Fruit fly (Drosophila melanogaster) whole organism, embryonic: Measurements from ENCODE around the gene CG4301.

Experiments used
- Asciz ChIP-seq: fragments of 200-800 bp; sonication (Bioruptor generic); optimal IDR thresholded peaks from 2 replicates; lab custom pipeline; 2017; ENCODE audit warnings: missing biosample characterization, mild to moderate bottlenecking, missing genetic modification characterization, missing genetic modification reagents
- Awh ChIP-seq: fragments of 200-800 bp; sonication (Bioruptor generic); IDR thresholded peaks from 2 replicates; pipeline ENCODE4, ENCODE4 v1.3.6; 2022; ENCODE audit warnings: missing biosample characterization, missing genetic modification characterization
- Blimp-1 ChIP-seq: fragments of 200-800 bp; sonication (Bioruptor generic); optimal IDR thresholded peaks from 3 replicates; lab custom pipeline; 2018; ENCODE audit warnings: missing biosample characterization, missing genetic modification characterization, mild to moderate bottlenecking, moderate library complexity, missing genetic modification reagents
- Bteb2 ChIP-seq: fragments of 200-800 bp; sonication (Bioruptor generic); optimal IDR thresholded peaks from 2 replicates; lab custom pipeline; 2016; ENCODE audit warnings: missing biosample characterization, missing genetic modification characterization
- CG10366 ChIP-seq: fragments of 200-800 bp; sonication (Bioruptor generic); IDR thresholded peaks from 2 replicates; pipeline ENCODE4 v1.3.6; 2022; ENCODE audit warnings: missing biosample characterization, missing genetic modification characterization
- CG10431 ChIP-seq: fragments of 200-800 bp; sonication (Bioruptor generic); optimal IDR thresholded peaks from 3 replicates; lab custom pipeline; 2018; ENCODE audit warnings: missing biosample characterization, mild to moderate bottlenecking, missing genetic modification characterization
- CG11560 ChIP-seq: fragments of 200-800 bp; sonication (Bioruptor generic); IDR thresholded peaks from 3 replicates; pipeline ENCODE4 v1.3.6; 2022; ENCODE audit warnings: missing biosample characterization, missing genetic modification characterization
- CG12236 ChIP-seq: fragments of 200-800 bp; sonication (Bioruptor generic); optimal IDR thresholded peaks from 2 replicates; lab custom pipeline; 2016; ENCODE audit warnings: missing biosample characterization, missing genetic modification characterization
- CG14014 ChIP-seq: fragments of 200-800 bp; sonication (Bioruptor generic); IDR thresholded peaks from 2 replicates; pipeline ENCODE4 v1.3.6; 2022; ENCODE audit warnings: missing biosample characterization, missing genetic modification characterization
- CG14441 ChIP-seq: fragments of 200-800 bp; sonication (Bioruptor generic); IDR thresholded peaks from 2 replicates; pipeline ENCODE4 v1.3.6; 2022; ENCODE audit warnings: missing biosample characterization, missing genetic modification characterization
- CG14860 ChIP-seq: fragments of 200-800 bp; sonication (Bioruptor generic); IDR thresholded peaks from 3 replicates; pipeline ENCODE4 v1.3.6; 2022; ENCODE audit warnings: missing biosample characterization, missing genetic modification characterization; ENCODE audit not compliant: partially characterized antibody
- CG15514 ChIP-seq: fragments of 200-800 bp; sonication (Bioruptor generic); optimal IDR thresholded peaks from 3 replicates; lab custom pipeline; 2017; ENCODE audit warnings: missing biosample characterization, missing genetic modification characterization, mild to moderate bottlenecking, moderate library complexity, missing genetic modification reagents
- CG1647 ChIP-seq: fragments of 200-800 bp; sonication (Bioruptor generic); optimal IDR thresholded peaks from 3 replicates; lab custom pipeline; 2016; ENCODE audit warnings: missing biosample characterization, missing genetic modification characterization
- CG17361 ChIP-seq: fragments of 200-800 bp; sonication (Bioruptor generic); IDR thresholded peaks from 3 replicates; pipeline ENCODE4 v1.3.6; 2022; ENCODE audit warnings: missing biosample characterization, missing genetic modification characterization
- CG18262 ChIP-seq: fragments of 200-800 bp; optimal IDR thresholded peaks from 3 replicates; lab custom pipeline; 2019; ENCODE audit warnings: missing biosample characterization, mild to moderate bottlenecking, missing genetic modification characterization, moderate library complexity
- CG2120 ChIP-seq: fragments of 200-800 bp; sonication (Bioruptor generic); optimal IDR thresholded peaks from 3 replicates; lab custom pipeline; 2016; ENCODE audit warnings: missing biosample characterization, missing genetic modification characterization
- CG2889 ChIP-seq: fragments of 200-800 bp; sonication (Bioruptor generic); IDR thresholded peaks from 3 replicates; pipeline ENCODE4 v1.3.6; 2022; ENCODE audit warnings: missing biosample characterization, missing genetic modification characterization
- CG3065 ChIP-seq: fragments of 200-800 bp; sonication (Bioruptor generic); optimal IDR thresholded peaks from 2 replicates; lab custom pipeline; 2016; ENCODE audit warnings: missing biosample characterization, missing genetic modification characterization
- CG34422 ChIP-seq: fragments of 200-800 bp; sonication (Bioruptor generic); IDR thresholded peaks from 3 replicates; pipeline ENCODE4 v1.3.6; 2022; ENCODE audit warnings: missing biosample characterization, missing genetic modification characterization
- CG3838 ChIP-seq: fragments of 200-800 bp; sonication (Bioruptor generic); optimal IDR thresholded peaks from 3 replicates; lab custom pipeline; 2016; ENCODE audit warnings: missing biosample characterization, missing genetic modification characterization
- CG4360 ChIP-seq: fragments of 200-800 bp; sonication (Bioruptor generic); IDR thresholded peaks from 2 replicates; pipeline ENCODE4 v1.3.6; 2022; ENCODE audit warnings: missing biosample characterization, missing genetic modification characterization
- CG6654 ChIP-seq: fragments of 200-800 bp; sonication (Bioruptor generic); optimal IDR thresholded peaks from 2 replicates; lab custom pipeline; 2017; ENCODE audit warnings: missing biosample characterization, mild to moderate bottlenecking, missing genetic modification characterization
- CG7271 ChIP-seq: fragments of 200-800 bp; sonication (Bioruptor generic); optimal IDR thresholded peaks from 2 replicates; lab custom pipeline; 2018; ENCODE audit warnings: missing biosample characterization, mild to moderate bottlenecking, missing genetic modification characterization, moderate library complexity
- CG9215 ChIP-seq: fragments of 200-800 bp; sonication (Bioruptor generic); IDR thresholded peaks from 2 replicates; pipeline ENCODE4 v1.3.6; 2022; ENCODE audit warnings: missing biosample characterization, missing genetic modification characterization
- Dbx ChIP-seq: fragments of 200-800 bp; sonication (Bioruptor generic); IDR thresholded peaks from 3 replicates; pipeline ENCODE4 v1.3.6; 2022; ENCODE audit warnings: missing biosample characterization, missing genetic modification characterization
- Doc3 ChIP-seq: fragments of 200-800 bp; sonication (Bioruptor generic); IDR thresholded peaks from 3 replicates; pipeline ENCODE4 v1.3.6; 2022; ENCODE audit warnings: missing biosample characterization, missing genetic modification characterization; ENCODE audit not compliant: partially characterized antibody
- E2f1 ChIP-seq: fragments of 200-800 bp; sonication (Bioruptor generic); IDR thresholded peaks from 2 replicates; pipeline ENCODE4 v1.3.6; 2022; ENCODE audit warnings: missing biosample characterization, missing genetic modification characterization
- MTF-1 ChIP-seq: fragments of 200-800 bp; sonication (Bioruptor generic); optimal IDR thresholded peaks from 2 replicates; lab custom pipeline; 2018; ENCODE audit warnings: missing biosample characterization, mild to moderate bottlenecking, missing genetic modification characterization, borderline replicate concordance
- Med ChIP-seq: fragments of 200-800 bp; sonication (Bioruptor generic); peaks from one replicate; lab custom pipeline; 2016; ENCODE audit warnings: missing biosample characterization, missing genetic modification characterization, mild to moderate bottlenecking, inconsistent platforms, moderate library complexity
- Nf-YA ChIP-seq: fragments of 200-800 bp; sonication (Bioruptor generic); IDR thresholded peaks from 2 replicates; pipeline ENCODE4 v1.3.6; 2022; ENCODE audit warnings: missing biosample characterization, missing genetic modification characterization
- Nf-YC ChIP-seq: fragments of 200-800 bp; optimal IDR thresholded peaks from 3 replicates; lab custom pipeline; 2019; ENCODE audit warnings: missing biosample characterization, mild to moderate bottlenecking, missing genetic modification characterization, moderate library complexity
- Rfx ChIP-seq: fragments of 200-800 bp; sonication (Bioruptor generic); IDR thresholded peaks from 2 replicates; pipeline ENCODE4 v1.3.6; 2022; ENCODE audit warnings: missing biosample characterization, missing genetic modification characterization
- Rx ChIP-seq: fragments of 200-800 bp; sonication (Bioruptor generic); IDR thresholded peaks from 2 replicates; pipeline ENCODE4 v1.3.6; 2022; ENCODE audit warnings: missing biosample characterization, missing genetic modification characterization
- Taf1 ChIP-seq: fragments of 200-800 bp; sonication (Bioruptor generic); IDR thresholded peaks from 2 replicates; pipeline ENCODE4 v1.3.6; 2022; ENCODE audit warnings: missing biosample characterization, missing genetic modification characterization
- Tbp ChIP-seq: fragments of >200 bp; optimal IDR thresholded peaks from 2 replicates; lab custom pipeline; 2018; ENCODE audit warnings: missing biosample characterization, missing genetic modification characterization
- Usf ChIP-seq: fragments of 200-800 bp; sonication (Bioruptor generic); optimal IDR thresholded peaks from 2 replicates; lab custom pipeline; 2017; ENCODE audit warnings: missing genotype, missing biosample characterization, missing genetic modification characterization
- Xbp1 ChIP-seq: fragments of 200-800 bp; sonication (Bioruptor generic); optimal IDR thresholded peaks from 3 replicates; lab custom pipeline; 2016; ENCODE audit warnings: missing biosample characterization, mild to moderate bottlenecking, missing genetic modification characterization
- ara ChIP-seq: fragments of 200-800 bp; sonication (Bioruptor generic); IDR thresholded peaks from 2 replicates; pipeline ENCODE4 v1.3.6; 2022; ENCODE audit warnings: missing biosample characterization, missing genetic modification characterization
- bbx ChIP-seq: fragments of 200-800 bp; sonication (Bioruptor generic); IDR thresholded peaks from 2 replicates; pipeline ENCODE4 v1.3.6; 2022; ENCODE audit warnings: missing biosample characterization, missing genetic modification characterization; ENCODE audit not compliant: partially characterized antibody
- cg ChIP-seq: fragments of 200-800 bp; sonication (Bioruptor generic); optimal IDR thresholded peaks from 3 replicates; lab custom pipeline; 2019; ENCODE audit warnings: missing biosample characterization, mild to moderate bottlenecking, missing genetic modification characterization, moderate library complexity
- dan ChIP-seq: fragments of 200-800 bp; sonication (Bioruptor generic); IDR thresholded peaks from 2 replicates; pipeline ENCODE4 v1.3.6; 2022; ENCODE audit warnings: missing biosample characterization, missing genetic modification characterization
- fd3F ChIP-seq: fragments of 200-800 bp; sonication (Bioruptor generic); optimal IDR thresholded peaks from 2 replicates; lab custom pipeline; 2018; ENCODE audit warnings: missing biosample characterization, mild to moderate bottlenecking, missing genetic modification characterization, moderate library complexity
- gt ChIP-seq: fragments of 200-800 bp; sonication (Bioruptor generic); IDR thresholded peaks from 2 replicates; pipeline ENCODE4 v1.3.6; 2022; ENCODE audit warnings: missing biosample characterization, missing genetic modification characterization
- knrl ChIP-seq: fragments of 200-800 bp; sonication (Bioruptor generic); IDR thresholded peaks from 3 replicates; pipeline ENCODE4 v1.3.6; 2022; ENCODE audit warnings: missing biosample characterization, missing genetic modification characterization; ENCODE audit not compliant: partially characterized antibody
- luna ChIP-seq: fragments of 200-800 bp; sonication (Bioruptor generic); optimal IDR thresholded peaks from 2 replicates; lab custom pipeline; 2016; ENCODE audit warnings: missing biosample characterization, missing genetic modification characterization
- onecut ChIP-seq: fragments of 200-800 bp; sonication (Bioruptor generic); IDR thresholded peaks from 2 replicates; pipeline ENCODE4 v1.3.6; 2022; ENCODE audit warnings: missing biosample characterization, missing genetic modification characterization
- row ChIP-seq: fragments of 200-800 bp; sonication (Bioruptor generic); IDR thresholded peaks from 3 replicates; pipeline ENCODE4 v1.3.6; 2022; ENCODE audit warnings: missing biosample characterization, missing genetic modification characterization
- sna ChIP-seq: fragments of 200-800 bp; sonication (Bioruptor generic); IDR thresholded peaks from 2 replicates; pipeline ENCODE4 v1.3.6; 2022; ENCODE audit warnings: missing biosample characterization, missing genetic modification characterization; ENCODE audit not compliant: partially characterized antibody
- sr ChIP-seq: fragments of 200-800 bp; sonication (Bioruptor generic); IDR thresholded peaks from 3 replicates; pipeline ENCODE4 v1.3.6; 2022; ENCODE audit warnings: missing biosample characterization, missing genetic modification characterization
- tin ChIP-seq: fragments of 200-800 bp; sonication (Bioruptor generic); optimal IDR thresholded peaks from 3 replicates; lab custom pipeline; 2016; ENCODE audit warnings: missing biosample characterization, missing genetic modification characterization
- zen ChIP-seq: fragments of 200-800 bp; sonication (Bioruptor generic); optimal IDR thresholded peaks from 3 replicates; lab custom pipeline; 2018; ENCODE audit warnings: missing biosample characterization, mild to moderate bottlenecking, missing genetic modification characterization, moderate library complexity
- zf30C ChIP-seq: fragments of 200-800 bp; sonication (Bioruptor generic); optimal IDR thresholded peaks from 3 replicates; lab custom pipeline; 2018; ENCODE audit warnings: missing biosample characterization, mild to moderate bottlenecking, missing genetic modification characterization

The CG4301 gene

DNA sequence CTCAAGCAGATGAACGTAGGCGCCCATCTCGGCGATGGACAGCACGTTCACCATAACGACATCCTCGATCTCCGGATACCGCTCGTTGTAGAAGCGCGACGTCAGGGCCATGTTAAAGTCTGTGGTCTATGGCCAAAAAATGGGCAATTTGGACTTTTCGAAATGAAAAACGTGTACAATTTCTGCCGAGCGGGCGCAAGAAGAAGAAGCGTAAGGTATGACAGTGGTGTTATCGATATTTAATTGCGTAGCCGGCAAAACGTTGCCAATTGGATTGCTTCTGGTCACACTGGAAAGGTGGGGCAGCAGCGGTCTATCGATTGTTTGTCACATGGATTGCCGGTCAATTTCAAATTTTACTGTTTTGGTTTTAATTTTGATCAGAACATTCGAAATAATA, 41.5 kb downstream of the CG4301 start, which contains the start of gene eIF2alpha (continued):
- TF ChIP-seq sr (GFP tag; lab: Robert Waterston, UW) (no peak), CG12236 (GFP tag; lab: Kevin White, UChicago) (no peak), Usf (GFP tag; lab: Kevin White, UChicago) (no peak), CG18262 (tag; lab: Kevin White, UChicago) (no peak), cg (GFP tag; lab: Kevin White, UChicago) (peak; percentile 22), CG7271 (tag; lab: Kevin White, UChicago) (no peak), CG15514 (GFP tag; lab: Kevin White, UChicago) (peak; percentile 25), E2f1 (GFP tag; lab: Robert Waterston, UW) (no peak), luna (GFP tag; lab: Kevin White, UChicago) (no peak), MTF-1 (GFP tag; lab: Kevin White, UChicago) (no peak), fd3F (GFP tag; lab: Kevin White, UChicago) (no peak), tin (GFP tag; lab: Kevin White, UChicago) (no peak), Asciz (no peak), zf30C (no peak), Tbp (no peak), Awh (GFP tag; lab: Robert Waterston, UW) (no peak), Xbp1 (GFP tag; lab: Kevin White, UChicago) (no peak), sna (GFP tag; lab: Robert Waterston, UW) (0 out of 2 replicates have a peak, but pooled peaks have one; percentile 25), CG2889 (GFP tag; lab: Robert Waterston, UW) (no peak), zen (tag; lab: Kevin White, UChicago) (no peak), row (GFP tag; lab: Robert Waterston, UW) (peak; percentile 15; the same call in 1 of the 3 replicates), Dbx (GFP tag; lab: Robert Waterston, UW) (no peak), CG10366 (GFP tag; lab: Robert Waterston, UW) (no peak), Taf1 (GFP tag; lab: Robert Waterston, UW) (no peak), CG14441 (no peak), CG6654 (GFP tag; lab: Kevin White, UChicago) (no peak), CG14860 (peak; percentile 52; the same call in 1 of the 3 replicates), CG34422 (GFP tag; lab: Robert Waterston, UW) (peak; percentile 35; the same call in 1 of the 3 replicates), dan (GFP tag; lab: Robert Waterston, UW) (no peak), ara (GFP tag; lab: Robert Waterston, UW) (no peak), onecut (GFP tag; lab: Robert Waterston, UW) (0 out of 2 replicates have a peak, but pooled peaks have one; percentile 17), CG9215 (GFP tag; lab: Robert Waterston, UW) (no peak), CG3065 (GFP tag; lab: Kevin White, UChicago) (no peak), Nf-YA (no peak), CG14014 (GFP tag; lab: Robert Waterston, UW) (no peak), CG3838 (GFP tag; lab: Kevin White, UChicago) (no peak), CG10431 (no peak), knrl (GFP tag; lab: Robert Waterston, UW) (peak; percentile 73), Rx (GFP tag; lab: Robert Waterston, UW) (no peak), CG17361 (GFP tag; lab: Robert Waterston, UW) (no peak), Rfx (GFP tag; lab: Robert Waterston, UW) (no peak), CG11560 (tag; lab: Robert Waterston, UW) (no peak), Med (GFP tag; lab: Kevin White, UChicago) (peak; percentile 63), Nf-YC (tag; lab: Kevin White, UChicago) (no peak), bbx (peak; percentile 86), Doc3 (peak; percentile 46; the same call in 1 of the 3 replicates), CG1647 (no peak), Blimp-1 (GFP tag; lab: Kevin White, UChicago) (no peak), gt (GFP tag; lab: Robert Waterston, UW) (no peak), Bteb2 (no peak), CG4360 (GFP tag; lab: Robert Waterston, UW) (peak; percentile 48; the same call in 1 of the 2 replicates), CG2120 (GFP tag; lab: Kevin White, UChicago) (peak; percentile 8)
